Fruit fly (Drosophila melanogaster) whole organism, embryonic: ENCODE measurements around the gene arx.

Source experiments
- Adf1 ChIP-seq: fragments of 200-800 bp; sonication (Bioruptor generic); IDR thresholded peaks from 2 replicates; pipeline ENCODE4 v1.3.6; 2022; ENCODE audit warnings: missing biosample characterization, missing genetic modification characterization
- Awh ChIP-seq: fragments of 200-800 bp; sonication (Bioruptor generic); IDR thresholded peaks from 2 replicates; pipeline ENCODE4, ENCODE4 v1.3.6; 2022; ENCODE audit warnings: missing biosample characterization, missing genetic modification characterization
- B-H2 ChIP-seq: fragments of 200-800 bp; sonication (Bioruptor generic); optimal IDR thresholded peaks from 2 replicates; lab custom pipeline; 2018; ENCODE audit warnings: missing biosample characterization, mild to moderate bottlenecking, missing genetic modification characterization
- BEAF-32 ChIP-seq: fragments of 200-800 bp; sonication (Bioruptor generic); optimal IDR thresholded peaks from 3 replicates; lab custom pipeline; 2017; ENCODE audit warnings: missing biosample characterization, missing genetic modification characterization, mild to moderate bottlenecking, moderate library complexity, missing genetic modification reagents
- CG1024 ChIP-seq: fragments of 200-800 bp; sonication (Bioruptor generic); IDR thresholded peaks from 2 replicates; pipeline ENCODE4 v1.3.6; 2022; ENCODE audit warnings: missing biosample characterization, missing genetic modification characterization
- CG12236 ChIP-seq: fragments of 200-800 bp; sonication (Bioruptor generic); optimal IDR thresholded peaks from 2 replicates; lab custom pipeline; 2016; ENCODE audit warnings: missing biosample characterization, missing genetic modification characterization
- CG1233 ChIP-seq: fragments of 200-800 bp; sonication (Bioruptor generic); optimal IDR thresholded peaks from 4 replicates; lab custom pipeline; 2018; ENCODE audit warnings: missing biosample characterization, mild to moderate bottlenecking, missing genetic modification characterization
- CG12659 ChIP-seq: fragments of 200-800 bp; sonication (Bioruptor generic); optimal IDR thresholded peaks from 3 replicates; lab custom pipeline; 2017; ENCODE audit warnings: mild to moderate bottlenecking, missing biosample characterization, missing genetic modification reagents, missing genetic modification characterization
- CG12744 ChIP-seq: fragments of 200-800 bp; sonication (Bioruptor generic); optimal IDR thresholded peaks from 2 replicates; lab custom pipeline; 2016; ENCODE audit warnings: missing biosample characterization, missing genetic modification characterization
- CG14050 ChIP-seq: fragments of 200-800 bp; sonication (Bioruptor generic); IDR thresholded peaks from 3 replicates; pipeline ENCODE4 v1.3.6; 2022; ENCODE audit warnings: missing biosample characterization, missing genetic modification characterization
- CG17328 ChIP-seq: fragments of 200-800 bp; sonication (Bioruptor generic); IDR thresholded peaks from 2 replicates; pipeline ENCODE4 v1.3.6; 2022; ENCODE audit warnings: missing biosample characterization, missing genetic modification characterization
- CG17385 ChIP-seq: fragments of 200-800 bp; sonication (Bioruptor generic); optimal IDR thresholded peaks from 3 replicates; lab custom pipeline; 2018; ENCODE audit warnings: missing biosample characterization, mild to moderate bottlenecking, missing genetic modification characterization
- CG17568 ChIP-seq: fragments of 200-800 bp; sonication (Bioruptor generic); optimal IDR thresholded peaks from 2 replicates; lab custom pipeline; 2018; ENCODE audit warnings: missing biosample characterization, mild to moderate bottlenecking, missing genetic modification characterization, moderate library complexity
- CG2120 ChIP-seq: fragments of 200-800 bp; sonication (Bioruptor generic); optimal IDR thresholded peaks from 3 replicates; lab custom pipeline; 2016; ENCODE audit warnings: missing biosample characterization, missing genetic modification characterization
- CG31224 ChIP-seq: fragments of 200-800 bp; sonication (Bioruptor generic); IDR thresholded peaks from 2 replicates; pipeline ENCODE4 v1.3.6; 2022; ENCODE audit warnings: missing biosample characterization, missing genetic modification characterization
- CG31388 ChIP-seq: fragments of 200-800 bp; sonication (Bioruptor generic); optimal IDR thresholded peaks from 2 replicates; lab custom pipeline; 2016; ENCODE audit warnings: missing biosample characterization, missing genetic modification characterization
- CG33213 ChIP-seq: fragments of 200-800 bp; sonication (Bioruptor generic); optimal IDR thresholded peaks from 3 replicates; lab custom pipeline; 2016; ENCODE audit warnings: missing biosample characterization, missing genetic modification characterization
- CG3838 ChIP-seq: fragments of 200-800 bp; sonication (Bioruptor generic); optimal IDR thresholded peaks from 3 replicates; lab custom pipeline; 2016; ENCODE audit warnings: missing biosample characterization, missing genetic modification characterization
- CG6765 ChIP-seq: fragments of 200-800 bp; sonication (Bioruptor generic); optimal IDR thresholded peaks from 3 replicates; lab custom pipeline; 2017; ENCODE audit warnings: missing biosample characterization, mild to moderate bottlenecking, missing genetic modification characterization
- CG7839 ChIP-seq: fragments of 200-800 bp; sonication (Bioruptor generic); optimal IDR thresholded peaks from 3 replicates; lab custom pipeline; 2018; ENCODE audit warnings: missing biosample characterization, mild to moderate bottlenecking, missing genetic modification characterization, moderate library complexity
- CG9437 ChIP-seq: fragments of 200-800 bp; sonication (Bioruptor generic); optimal IDR thresholded peaks from 2 replicates; lab custom pipeline; 2018; ENCODE audit warnings: missing biosample characterization, mild to moderate bottlenecking, missing genetic modification characterization
- Doc3 ChIP-seq: fragments of 200-800 bp; sonication (Bioruptor generic); IDR thresholded peaks from 3 replicates; pipeline ENCODE4 v1.3.6; 2022; ENCODE audit warnings: missing biosample characterization, missing genetic modification characterization; ENCODE audit not compliant: partially characterized antibody
- HHEX ChIP-seq: fragments of 200-800 bp; sonication (Bioruptor generic); optimal IDR thresholded peaks from 3 replicates; lab custom pipeline; 2017; ENCODE audit warnings: missing biosample characterization, mild to moderate bottlenecking, missing genetic modification characterization, missing genetic modification reagents
- Hand ChIP-seq: fragments of 200-800 bp; sonication (Bioruptor generic); optimal IDR thresholded peaks from 2 replicates; lab custom pipeline; 2017; ENCODE audit warnings: mild to moderate bottlenecking, missing biosample characterization, missing genetic modification reagents, missing genetic modification characterization
- MTF-1 ChIP-seq: fragments of 200-800 bp; sonication (Bioruptor generic); optimal IDR thresholded peaks from 2 replicates; lab custom pipeline; 2018; ENCODE audit warnings: missing biosample characterization, mild to moderate bottlenecking, missing genetic modification characterization, borderline replicate concordance
- Med ChIP-seq: fragments of 200-800 bp; sonication (Bioruptor generic); peaks from one replicate; lab custom pipeline; 2016; ENCODE audit warnings: missing biosample characterization, missing genetic modification characterization, mild to moderate bottlenecking, inconsistent platforms, moderate library complexity
- Myb ChIP-seq: fragments of 200-800 bp; sonication (Bioruptor generic); optimal IDR thresholded peaks from 2 replicates; lab custom pipeline; 2016; ENCODE audit warnings: missing biosample characterization, missing genetic modification characterization
- PHDP ChIP-seq: fragments of 200-800 bp; sonication (Bioruptor generic); optimal IDR thresholded peaks from 3 replicates; lab custom pipeline; 2018; ENCODE audit warnings: missing biosample characterization, mild to moderate bottlenecking, missing genetic modification characterization, moderate library complexity
- Sin3A ChIP-seq: fragments of >200 bp; optimal IDR thresholded peaks from 2 replicates; lab custom pipeline; 2018
- Stat92E ChIP-seq, 3 experiments: fragments of >200 bp in 2 of 3; fragments of 200-800 bp in 1 of 3; sonication (Bioruptor generic) in 1 of 3; optimal IDR thresholded peaks; 2 replicates each; lab custom pipeline; 2017 to 2019; ENCODE audit warnings: missing biosample characterization in 3 of 3, missing genetic modification characterization in 3 of 3, mild to moderate bottlenecking in 1 of 3, moderate library complexity in 1 of 3
- Vsx1 ChIP-seq: fragments of 200-800 bp; sonication (Bioruptor generic); optimal IDR thresholded peaks from 2 replicates; lab custom pipeline; 2017; ENCODE audit warnings: missing biosample characterization, mild to moderate bottlenecking, missing genetic modification characterization, missing genetic modification reagents
- amos ChIP-seq: fragments of 200-800 bp; sonication (Bioruptor generic); IDR thresholded peaks from 2 replicates; pipeline ENCODE4 v1.3.6; 2022; ENCODE audit warnings: missing biosample characterization, missing genetic modification characterization; ENCODE audit not compliant: partially characterized antibody
- chinmo ChIP-seq: fragments of 200-800 bp; sonication (Bioruptor generic); IDR thresholded peaks from 4 replicates; pipeline ENCODE4 v1.3.6; 2022; ENCODE audit warnings: missing biosample characterization, missing genetic modification characterization; ENCODE audit not compliant: partially characterized antibody
- croc ChIP-seq: fragments of 200-800 bp; sonication (Bioruptor generic); conservative IDR thresholded peaks from 3 replicates; pipeline ENCODE4 v1.3.6; 2022; ENCODE audit warnings: missing biosample characterization, missing genetic modification characterization
- emc ChIP-seq: fragments of 200-800 bp; sonication (Bioruptor generic); optimal IDR thresholded peaks from 2 replicates; lab custom pipeline; 2016; ENCODE audit warnings: missing biosample characterization, missing genetic modification characterization
- gsb ChIP-seq: fragments of 200-800 bp; sonication (Bioruptor generic); IDR thresholded peaks from 2 replicates; pipeline ENCODE4 v1.3.6; 2022; ENCODE audit warnings: missing biosample characterization, missing genetic modification characterization
- her ChIP-seq: fragments of 200-800 bp; sonication (Bioruptor generic); optimal IDR thresholded peaks from 2 replicates; lab custom pipeline; 2016; ENCODE audit warnings: missing biosample characterization, missing genetic modification characterization
- hkb ChIP-seq, 2 experiments: fragments of 200-800 bp in 1 of 2; fragments of >200 bp in 1 of 2; sonication (Bioruptor generic) in 1 of 2; IDR thresholded peaks in 1 of 2; optimal IDR thresholded peaks in 1 of 2; 2 replicates each; pipeline versions ENCODE4 v1.3.6 to Lab custom; 2017 to 2022; ENCODE audit warnings: missing biosample characterization in 1 of 2, missing genetic modification characterization in 1 of 2
- lbe ChIP-seq: fragments of 200-800 bp; sonication (Bioruptor generic); optimal IDR thresholded peaks from 2 replicates; lab custom pipeline; 2016; ENCODE audit warnings: missing biosample characterization, mild to moderate bottlenecking, missing genetic modification characterization
- maf-S ChIP-seq: fragments of 200-800 bp; sonication (Bioruptor generic); optimal IDR thresholded peaks from 2 replicates; lab custom pipeline; 2016; ENCODE audit warnings: missing biosample characterization, missing genetic modification characterization
- mirr ChIP-seq: fragments of 200-800 bp; sonication (Bioruptor generic); optimal IDR thresholded peaks from 3 replicates; lab custom pipeline; 2018; ENCODE audit warnings: missing biosample characterization, mild to moderate bottlenecking, missing genetic modification characterization
- schlank ChIP-seq: fragments of 200-800 bp; sonication (Bioruptor generic); optimal IDR thresholded peaks from 2 replicates; lab custom pipeline; 2018; ENCODE audit warnings: missing biosample characterization, mild to moderate bottlenecking, missing genetic modification characterization
- scrt ChIP-seq: fragments of 200-800 bp; sonication (Bioruptor generic); optimal IDR thresholded peaks from 2 replicates; lab custom pipeline; 2018; ENCODE audit warnings: missing biosample characterization, mild to moderate bottlenecking, missing genetic modification characterization, moderate library complexity
- so ChIP-seq: fragments of 200-800 bp; sonication (Bioruptor generic); IDR thresholded peaks from 3 replicates; pipeline ENCODE4 v1.3.6; 2022; ENCODE audit warnings: missing biosample characterization, missing genetic modification characterization
- sob ChIP-seq: fragments of 200-800 bp; sonication (Bioruptor generic); IDR thresholded peaks from 2 replicates; pipeline ENCODE4 v1.3.6; 2022; ENCODE audit warnings: missing biosample characterization, missing genetic modification characterization
- stwl ChIP-seq: fragments of 200-800 bp; sonication (Bioruptor generic); optimal IDR thresholded peaks from 3 replicates; lab custom pipeline; 2018; ENCODE audit warnings: missing biosample characterization, mild to moderate bottlenecking, missing genetic modification characterization, moderate library complexity
- tio ChIP-seq: fragments of 200-800 bp; sonication (Bioruptor generic); optimal IDR thresholded peaks from 2 replicates; lab custom pipeline; 2017; ENCODE audit warnings: missing biosample characterization, missing genetic modification characterization, inconsistent platforms

arx gene

dm6 chr3L:18898770-18899278, 2.5 kb downstream of the arx start, which contains the start of gene RpL26 (continued):
- TF ChIP-seq hkb (optimal IDR thresholded peaks at IDR 0.05; lab: Kevin White, UChicago): peak; percentile 78
- TF ChIP-seq hkb (GFP tag; IDR thresholded peaks at IDR 0.05; lab: Robert Waterston, UW): peak; percentile 23; the same call in 1 of the 2 replicates
- TF ChIP-seq MTF-1 (GFP tag; lab: Kevin White, UChicago): peak; percentile 14

dm6 chr3L:18898086-18898470, 3.3 kb downstream of the arx start, which contains the start of gene CG3902:
TSS of gene CG3902 (minus strand) at chr3L:18898293.
- TF ChIP-seq Awh (peak; percentile 31; the same call in 1 of the 2 replicates), CG9437 (no peak), BEAF-32 (no peak), emc (GFP tag; lab: Kevin White, UChicago) (no peak), CG17385 (GFP tag; lab: Kevin White, UChicago) (peak; percentile 28), CG12744 (GFP tag; lab: Kevin White, UChicago) (no peak), schlank (no peak), B-H2 (peak; percentile 71), CG17328 (GFP tag; lab: Robert Waterston, UW) (no peak), CG31388 (GFP tag; lab: Kevin White, UChicago) (no peak), CG14050 (peak; percentile 28; the same call in 1 of the 3 replicates), chinmo (GFP tag; lab: Robert Waterston, UW) (peak; percentile 89; the same call in 2 of the 4 replicates), CG2120 (GFP tag; lab: Kevin White, UChicago) (peak; percentile 3), HHEX (peak; percentile 45), scrt (GFP tag; lab: Kevin White, UChicago) (peak; percentile 2), her (GFP tag; lab: Kevin White, UChicago) (peak; percentile 24), mirr (GFP tag; lab: Kevin White, UChicago) (peak; percentile 12), CG1024 (GFP tag; lab: Robert Waterston, UW) (no peak), Sin3A (lab: Kevin White, UChicago) (no peak), lbe (GFP tag; lab: Kevin White, UChicago) (peak; percentile 32), croc (GFP tag; lab: Robert Waterston, UW) (no peak), CG7839 (tag; lab: Kevin White, UChicago) (no peak), Hand (GFP tag; lab: Kevin White, UChicago) (peak; percentile 49), CG1233 (peak; percentile 5), Med (GFP tag; lab: Kevin White, UChicago) (peak; percentile 92), CG3838 (GFP tag; lab: Kevin White, UChicago) (no peak), CG12659 (peak; percentile 49), amos (GFP tag; lab: Robert Waterston, UW) (peak; percentile 43; the same call in 1 of the 2 replicates), so (no peak), Vsx1 (no peak), PHDP (tag; lab: Kevin White, UChicago) (peak; percentile 39), CG17568 (GFP tag; lab: Kevin White, UChicago) (peak; percentile 49), Adf1 (peak; percentile 22; the same call in 1 of the 2 replicates), Stat92E (GFP tag; optimal IDR thresholded peaks at IDR 0.05; lab: Kevin White, UChicago) (peak in 1 of 3 experiments; percentile 23), Doc3 (GFP tag; lab: Robert Waterston, UW) (no peak), CG33213 (peak; percentile 7), gsb (GFP tag; lab: Robert Waterston, UW) (no peak), maf-S (GFP tag; lab: Kevin White, UChicago) (no peak), CG6765 (peak; percentile 43), sob (GFP tag; lab: Robert Waterston, UW) (peak; percentile 29; the same call in 1 of the 2 replicates), CG12236 (GFP tag; lab: Kevin White, UChicago) (no peak), Myb (no peak), CG31224 (0 out of 2 replicates have a peak, but pooled peaks have one; percentile 10), stwl (tag; lab: Kevin White, UChicago) (no peak), tio (no peak)
